Worm (Caenorhabditis elegans) whole organism, L4 larva: ENCODE results near the gene usp-14.

Source experiments
- Y105C5A.15 ChIP-seq: fragments of 200-800 bp; sonication (Bioruptor generic); IDR thresholded peaks from 2 replicates; pipeline ENCODE4 v1.3.6; 2022; ENCODE audit warnings: missing genetic modification characterization, missing compliant biosample characterization
- ZK546.5 ChIP-seq, 2 experiments: sonication (generic microtip); optimal IDR thresholded peaks; 2 replicates each; lab custom pipeline; 2017; ENCODE audit warnings: missing biosample characterization in 2 of 2, missing genetic modification characterization in 2 of 2
- fos-1 ChIP-seq: fragments of 150-350 bp; optimal IDR thresholded peaks from 2 replicates; lab custom pipeline; 2014; ENCODE audit warnings: missing biosample characterization, missing genetic modification characterization
- hlh-11 ChIP-seq: fragments of 200-800 bp; sonication (Bioruptor generic); optimal IDR thresholded peaks from 2 replicates; lab custom pipeline; 2018; ENCODE audit warnings: mild to moderate bottlenecking, missing genetic modification characterization, missing compliant biosample characterization
- lin-1 ChIP-seq: fragments of 200-800 bp; sonication (Bioruptor generic); IDR thresholded peaks from 2 replicates; pipeline ENCODE4 v1.3.6; 2022; ENCODE audit warnings: missing genetic modification reagents, missing genetic modification characterization, missing compliant biosample characterization
- unc-62 ChIP-seq, 3 experiments: fragments of 150-350 bp in 1 of 3; sonication (generic microtip); optimal IDR thresholded peaks in 2 of 3; peaks in 1 of 3; 1 replicate in 1 of 3; 2 replicates in 2 of 3; lab custom pipeline; 2014 to 2017; ENCODE audit warnings: missing biosample characterization in 3 of 3, missing genetic modification characterization in 3 of 3, missing genetic modification reagents in 3 of 3, missing genotype in 1 of 3

- no peak for TF ChIP-seq lin-1 (GFP tag; lab: Robert Waterston, UW)
- TF ChIP-seq fos-1 = no peak
- no peak for TF ChIP-seq unc-62 (GFP tag; optimal IDR thresholded peaks at IDR 0.05 in 1 of 2; lab: Kevin White, UChicago)
- no peak for TF ChIP-seq unc-62 (tag; optimal IDR thresholded peaks at IDR 0.05; lab: Kevin White, UChicago)
- no peak for TF ChIP-seq Y105C5A.15 (GFP tag; lab: Robert Waterston, UW)
- no peak for TF ChIP-seq hlh-11 (tag; lab: Kevin White, UChicago)
- no peak for TF ChIP-seq ZK546.5 (tag; optimal IDR thresholded peaks at IDR 0.05; lab: Kevin White, UChicago)
These were observed 35.2 kb upstream of the usp-14 start, which contains the start of gene pot-2 for ce11 chrII:14523645-14524223.
